Worm (Caenorhabditis elegans): ENCODE data around the gene ule-3.

DNA sequence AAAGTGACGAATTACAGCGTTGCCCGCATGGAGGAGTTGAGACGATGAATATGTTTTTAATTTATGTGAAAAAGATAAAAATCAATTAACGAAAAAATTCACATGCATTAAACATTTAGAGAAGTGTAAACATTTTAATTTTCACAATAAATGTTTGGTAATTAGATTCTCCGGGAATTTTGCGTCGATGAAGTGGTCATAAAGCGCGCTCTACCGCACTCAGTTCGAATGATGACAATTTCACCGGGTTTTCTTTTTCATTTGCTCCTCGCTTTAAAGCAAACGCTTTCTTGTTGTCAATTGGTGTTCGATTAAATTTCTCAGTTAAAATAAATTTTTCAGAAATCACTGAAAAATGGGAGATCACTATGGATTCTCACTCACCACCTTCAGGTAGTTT lies 23.6 kb upstream of the ule-3 start, which contains the start of the genes D1054.1 and pas-2:
- TF ChIP-seq tbx-11 (GFP tag; IDR thresholded peaks at IDR 0.05) = no peak
- TF ChIP-seq tbx-37 (GFP tag; conservative IDR thresholded peaks at IDR 0.05) = no peak
- TF ChIP-seq hmbx-1 (tag; optimal IDR thresholded peaks at IDR 0.05) = no peak
- no peak for TF ChIP-seq aly-1 (tag; optimal IDR thresholded peaks at IDR 0.05)
- TF ChIP-seq tra-4 (tag; optimal IDR thresholded peaks at IDR 0.05) = no peak
- TF ChIP-seq ceh-36 (tag; optimal IDR thresholded peaks at IDR 0.05) = no peak
- no peak for TF ChIP-seq hnd-1 (tag; optimal IDR thresholded peaks at IDR 0.05)
- TF ChIP-seq pes-1 (GFP tag; IDR thresholded peaks at IDR 0.05) = no peak
- no peak for TF ChIP-seq scrt-1 (GFP tag; IDR thresholded peaks at IDR 0.05)
- no peak for TF ChIP-seq ets-7 (tag; optimal IDR thresholded peaks at IDR 0.05)
- no peak for TF ChIP-seq ama-1 (optimal IDR thresholded peaks at IDR 0.05)
- no peak for TF ChIP-seq B0310.2 (tag; optimal IDR thresholded peaks at IDR 0.05)
